Fruit fly (Drosophila melanogaster) whole organism, embryonic: ENCODE measurements around the gene Ank2.
A peak's percentile ranks its signal among the peaks of the same experiment; 100 is the strongest.

Source experiments
- Asciz ChIP-seq: fragments of 200-800 bp; sonication (Bioruptor generic); optimal IDR thresholded peaks from 2 replicates; lab custom pipeline; 2017; ENCODE audit warnings: missing biosample characterization, mild to moderate bottlenecking, missing genetic modification characterization, missing genetic modification reagents
- Atf-2 ChIP-seq: fragments of 200-800 bp; sonication (Bioruptor generic); optimal IDR thresholded peaks from 2 replicates; lab custom pipeline; 2016; ENCODE audit warnings: missing biosample characterization, missing genetic modification characterization
- B-H2 ChIP-seq: fragments of 200-800 bp; sonication (Bioruptor generic); optimal IDR thresholded peaks from 2 replicates; lab custom pipeline; 2018; ENCODE audit warnings: missing biosample characterization, mild to moderate bottlenecking, missing genetic modification characterization
- CG10147 ChIP-seq: fragments of 200-800 bp; sonication (Bioruptor generic); optimal IDR thresholded peaks from 2 replicates; lab custom pipeline; 2019; ENCODE audit warnings: missing biosample characterization, mild to moderate bottlenecking, missing genetic modification characterization, moderate library complexity
- CG10209 ChIP-seq: fragments of 200-800 bp; sonication (Bioruptor generic); optimal IDR thresholded peaks from 3 replicates; lab custom pipeline; 2017; ENCODE audit warnings: missing biosample characterization, mild to moderate bottlenecking, missing genetic modification characterization, missing genetic modification reagents
- CG10654 ChIP-seq: fragments of 200-800 bp; sonication (Bioruptor generic); optimal IDR thresholded peaks from 2 replicates; lab custom pipeline; 2016; ENCODE audit warnings: missing biosample characterization, missing genetic modification characterization
- CG12391 ChIP-seq: fragments of 200-800 bp; sonication (Bioruptor generic); optimal IDR thresholded peaks from 3 replicates; lab custom pipeline; 2018; ENCODE audit warnings: missing biosample characterization, mild to moderate bottlenecking, missing genetic modification characterization, moderate library complexity
- CG15011 ChIP-seq: fragments of 200-800 bp; sonication (Bioruptor generic); optimal IDR thresholded peaks from 3 replicates; lab custom pipeline; 2018; ENCODE audit warnings: missing biosample characterization, mild to moderate bottlenecking, missing genetic modification characterization
- CG15479 ChIP-seq: fragments of 200-800 bp; sonication (Bioruptor generic); optimal IDR thresholded peaks from 3 replicates; lab custom pipeline; 2019; ENCODE audit warnings: missing biosample characterization, mild to moderate bottlenecking, missing genetic modification characterization, moderate library complexity
- CG2120 ChIP-seq: fragments of 200-800 bp; sonication (Bioruptor generic); optimal IDR thresholded peaks from 3 replicates; lab custom pipeline; 2016; ENCODE audit warnings: missing biosample characterization, missing genetic modification characterization
- CG30020 ChIP-seq: fragments of 200-800 bp; optimal IDR thresholded peaks from 2 replicates; lab custom pipeline; 2019; ENCODE audit warnings: missing biosample characterization, mild to moderate bottlenecking, missing genetic modification characterization, moderate library complexity
- CG30403 ChIP-seq: fragments of 200-800 bp; sonication (Bioruptor generic); optimal IDR thresholded peaks from 3 replicates; lab custom pipeline; 2016; ENCODE audit warnings: missing biosample characterization, missing genetic modification characterization
- CG32532 ChIP-seq: fragments of 200-800 bp; sonication (Bioruptor generic); IDR thresholded peaks from 2 replicates; pipeline ENCODE4 v1.3.6; 2022; ENCODE audit warnings: missing biosample characterization, missing genetic modification characterization
- CG3847 ChIP-seq: fragments of 200-800 bp; sonication (Bioruptor generic); IDR thresholded peaks from 2 replicates; pipeline ENCODE4 v1.3.6; 2022; ENCODE audit warnings: missing biosample characterization, missing genetic modification characterization
- CG42726 ChIP-seq: fragments of 200-800 bp; sonication (Bioruptor generic); IDR thresholded peaks from 2 replicates; pipeline ENCODE4 v1.3.6; 2022; ENCODE audit warnings: missing biosample characterization, missing genetic modification characterization; ENCODE audit not compliant: partially characterized antibody
- CG4404 ChIP-seq: fragments of 200-800 bp; sonication (Bioruptor generic); IDR thresholded peaks from 2 replicates; pipeline ENCODE4 v1.3.6; 2022; ENCODE audit warnings: missing biosample characterization, missing genetic modification characterization
- CG5245 ChIP-seq: fragments of 200-800 bp; sonication (Bioruptor generic); optimal IDR thresholded peaks from 3 replicates; lab custom pipeline; 2016; ENCODE audit warnings: missing biosample characterization, missing genetic modification characterization
- CG6175 ChIP-seq: fragments of 200-800 bp; sonication (Bioruptor generic); IDR thresholded peaks from 3 replicates; pipeline ENCODE4 v1.3.6; 2022; ENCODE audit warnings: missing biosample characterization, missing genetic modification characterization
- CG6272 ChIP-seq: fragments of 200-800 bp; sonication (Bioruptor generic); IDR thresholded peaks from 2 replicates; pipeline ENCODE4 v1.3.6; 2022; ENCODE audit warnings: missing biosample characterization, missing genetic modification characterization
- CG6765 ChIP-seq: fragments of 200-800 bp; sonication (Bioruptor generic); optimal IDR thresholded peaks from 3 replicates; lab custom pipeline; 2017; ENCODE audit warnings: missing biosample characterization, mild to moderate bottlenecking, missing genetic modification characterization
- CG7556 ChIP-seq: fragments of 200-800 bp; sonication (Bioruptor generic); optimal IDR thresholded peaks from 2 replicates; lab custom pipeline; 2017; ENCODE audit warnings: missing biosample characterization, mild to moderate bottlenecking, missing genetic modification characterization
- Chrac-16 ChIP-seq: fragments of 200-800 bp; sonication (Bioruptor generic); optimal IDR thresholded peaks from 3 replicates; lab custom pipeline; 2016; ENCODE audit warnings: missing biosample characterization, missing genetic modification characterization
- CrebB ChIP-seq: fragments of 200-800 bp; sonication (Bioruptor generic); optimal IDR thresholded peaks from 3 replicates; lab custom pipeline; 2018; ENCODE audit warnings: missing biosample characterization, mild to moderate bottlenecking, missing genetic modification characterization
- Deaf1 ChIP-seq: fragments of 200-800 bp; optimal IDR thresholded peaks from 3 replicates; lab custom pipeline; 2019; ENCODE audit warnings: missing biosample characterization, mild to moderate bottlenecking, missing genetic modification characterization, moderate library complexity
- Doc3 ChIP-seq: fragments of 200-800 bp; sonication (Bioruptor generic); IDR thresholded peaks from 3 replicates; pipeline ENCODE4 v1.3.6; 2022; ENCODE audit warnings: missing biosample characterization, missing genetic modification characterization; ENCODE audit not compliant: partially characterized antibody
- E2f2 ChIP-seq: fragments of 200-800 bp; sonication (Bioruptor generic); IDR thresholded peaks from 2 replicates; pipeline ENCODE4 v1.3.6; 2022; ENCODE audit warnings: missing biosample characterization, missing genetic modification characterization
- Fer3 ChIP-seq: fragments of 200-800 bp; sonication (Bioruptor generic); optimal IDR thresholded peaks from 2 replicates; lab custom pipeline; 2018; ENCODE audit warnings: missing biosample characterization, mild to moderate bottlenecking, missing genetic modification characterization, moderate library complexity
- H2.0 ChIP-seq: fragments of 200-800 bp; sonication (Bioruptor generic); IDR thresholded peaks from 2 replicates; pipeline ENCODE4 v1.3.6; 2022; ENCODE audit warnings: missing biosample characterization, missing genetic modification characterization
- Hr39 ChIP-seq: fragments of >200 bp; optimal IDR thresholded peaks from 2 replicates; lab custom pipeline; 2017
- Myb ChIP-seq: fragments of 200-800 bp; sonication (Bioruptor generic); optimal IDR thresholded peaks from 2 replicates; lab custom pipeline; 2016; ENCODE audit warnings: missing biosample characterization, missing genetic modification characterization
- Nf-YB ChIP-seq: fragments of 200-800 bp; sonication (Bioruptor generic); optimal IDR thresholded peaks from 3 replicates; lab custom pipeline; 2019; ENCODE audit warnings: missing biosample characterization, mild to moderate bottlenecking, missing genetic modification characterization, moderate library complexity
- Oli ChIP-seq: fragments of 200-800 bp; sonication (Bioruptor generic); optimal IDR thresholded peaks from 2 replicates; lab custom pipeline; 2018; ENCODE audit warnings: missing biosample characterization, mild to moderate bottlenecking, missing genetic modification characterization, moderate library complexity
- Vsx1 ChIP-seq: fragments of 200-800 bp; sonication (Bioruptor generic); optimal IDR thresholded peaks from 2 replicates; lab custom pipeline; 2017; ENCODE audit warnings: missing biosample characterization, mild to moderate bottlenecking, missing genetic modification characterization, missing genetic modification reagents
- al ChIP-seq: fragments of 200-800 bp; sonication (Bioruptor generic); IDR thresholded peaks from 2 replicates; pipeline ENCODE4 v1.3.6; 2022; ENCODE audit warnings: missing biosample characterization, missing genetic modification characterization
- bowl ChIP-seq: fragments of 200-800 bp; sonication (Bioruptor generic); IDR thresholded peaks from 2 replicates; pipeline ENCODE4 v1.3.6; 2022; ENCODE audit warnings: missing biosample characterization, missing genetic modification characterization
- crol ChIP-seq: fragments of 200-800 bp; sonication (Bioruptor generic); IDR thresholded peaks from 2 replicates; pipeline ENCODE4 v1.3.6; 2022; ENCODE audit warnings: missing biosample characterization, missing genetic modification characterization
- dmrt11E ChIP-seq: fragments of 200-800 bp; sonication (Bioruptor generic); optimal IDR thresholded peaks from 3 replicates; lab custom pipeline; 2018; ENCODE audit warnings: missing biosample characterization, mild to moderate bottlenecking, missing genetic modification characterization, moderate library complexity
- eve ChIP-seq, 2 experiments: fragments of >200 bp; optimal IDR thresholded peaks; 2 replicates each; lab custom pipeline; 2017; ENCODE audit warnings: missing biosample characterization in 2 of 2, missing genetic modification characterization in 2 of 2
- fd64A ChIP-seq: fragments of 200-800 bp; sonication (Bioruptor generic); optimal IDR thresholded peaks from 3 replicates; lab custom pipeline; 2018; ENCODE audit warnings: missing biosample characterization, mild to moderate bottlenecking, missing genetic modification characterization
- fd96Cb ChIP-seq: fragments of 200-800 bp; sonication (Bioruptor generic); optimal IDR thresholded peaks from 2 replicates; lab custom pipeline; 2018; ENCODE audit warnings: missing biosample characterization, mild to moderate bottlenecking, missing genetic modification characterization, moderate library complexity
- gcm2 ChIP-seq: fragments of 200-800 bp; sonication (Bioruptor generic); optimal IDR thresholded peaks from 2 replicates; lab custom pipeline; 2016; ENCODE audit warnings: missing biosample characterization, missing genetic modification characterization
- grn ChIP-seq: fragments of 200-800 bp; sonication (Bioruptor generic); optimal IDR thresholded peaks from 3 replicates; lab custom pipeline; 2017; ENCODE audit warnings: missing biosample characterization, missing genetic modification characterization
- kay ChIP-seq: fragments of 200-800 bp; sonication (Bioruptor generic); optimal IDR thresholded peaks from 2 replicates; lab custom pipeline; 2016; ENCODE audit warnings: missing biosample characterization, missing genetic modification characterization
- pb ChIP-seq: fragments of 200-800 bp; sonication (Bioruptor generic); optimal IDR thresholded peaks from 3 replicates; lab custom pipeline; 2016; ENCODE audit warnings: missing biosample characterization, missing genetic modification characterization
- pum ChIP-seq: fragments of 200-800 bp; sonication (Bioruptor generic); optimal IDR thresholded peaks from 2 replicates; lab custom pipeline; 2016; ENCODE audit warnings: missing biosample characterization, missing genetic modification characterization
- sna ChIP-seq: fragments of 200-800 bp; sonication (Bioruptor generic); IDR thresholded peaks from 2 replicates; pipeline ENCODE4 v1.3.6; 2022; ENCODE audit warnings: missing biosample characterization, missing genetic modification characterization; ENCODE audit not compliant: partially characterized antibody
- sr ChIP-seq: fragments of 200-800 bp; sonication (Bioruptor generic); IDR thresholded peaks from 3 replicates; pipeline ENCODE4 v1.3.6; 2022; ENCODE audit warnings: missing biosample characterization, missing genetic modification characterization
- ssp ChIP-seq: fragments of 200-800 bp; sonication (Bioruptor generic); IDR thresholded peaks from 2 replicates; pipeline ENCODE4 v1.3.6; 2022; ENCODE audit warnings: missing biosample characterization, missing genetic modification characterization
- ttk ChIP-seq: fragments of 200-800 bp; sonication (Bioruptor generic); IDR thresholded peaks from 2 replicates; pipeline ENCODE4 v2.1.2; 2022; ENCODE audit warnings: missing biosample characterization, missing genetic modification characterization

Gene Ank2

DNA sequence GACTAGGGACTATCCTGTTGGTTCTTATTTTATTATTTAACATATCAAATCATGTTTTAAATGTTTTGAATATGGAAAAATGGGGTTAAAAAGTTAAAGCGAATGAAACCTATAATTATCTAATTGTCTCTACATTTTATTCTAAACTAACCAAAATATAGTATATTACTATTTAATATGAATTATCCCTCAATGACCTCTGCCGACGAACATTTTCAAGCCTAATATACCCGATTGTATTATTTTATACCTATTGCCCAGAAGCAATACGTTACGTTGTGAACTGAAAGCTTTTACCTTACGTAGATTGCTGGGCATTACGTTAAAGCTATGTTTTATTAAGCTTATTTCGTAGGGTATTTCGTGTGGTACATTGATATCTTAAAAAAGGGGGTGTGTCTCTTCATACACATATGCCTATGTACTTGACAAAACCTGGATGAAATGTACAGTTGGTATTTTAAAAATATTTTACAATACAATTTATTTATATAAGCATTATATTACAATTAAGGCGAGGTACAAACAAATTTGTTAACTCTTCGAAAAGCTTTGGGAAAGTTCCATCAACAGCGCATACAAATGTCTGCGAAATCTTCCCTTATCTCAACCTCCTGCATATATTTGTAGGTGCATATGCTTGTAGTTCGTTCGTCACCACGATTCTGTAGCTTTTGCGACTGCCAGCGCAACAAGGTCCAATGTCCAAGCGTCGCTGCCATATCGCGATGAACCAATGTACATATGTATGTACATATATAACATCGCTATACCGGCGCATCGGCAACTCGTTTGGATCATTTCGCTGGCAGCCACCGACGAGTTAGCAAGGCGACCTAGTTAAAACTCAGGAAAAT, 594 bp upstream of the Ank2 start, which contains the start of gene Mcad (continued):
- TF ChIP-seq CG30403, result peak; percentile 94
- TF ChIP-seq fd64A (GFP tag; lab: Kevin White, UChicago), result peak; percentile 63
- no peak for TF ChIP-seq pb (GFP tag; lab: Kevin White, UChicago)
- peak; percentile 74 for TF ChIP-seq ttk (GFP tag; lab: Robert Waterston, UW)
- peak; percentile 97 for TF ChIP-seq CG10147 (GFP tag; lab: Kevin White, UChicago)
- TF ChIP-seq gcm2 (GFP tag; lab: Kevin White, UChicago), result peak; percentile 55
- TF ChIP-seq B-H2, result peak; percentile 17
- TF ChIP-seq Nf-YB (GFP tag; lab: Kevin White, UChicago), result peak; percentile 63
- no peak for TF ChIP-seq eve (GFP tag; optimal IDR thresholded peaks at IDR 0.05; lab: Kevin White, UChicago)
- TF ChIP-seq CG2120 (GFP tag; lab: Kevin White, UChicago), result peak; percentile 90
- peak; percentile 42 for TF ChIP-seq crol (GFP tag; lab: Robert Waterston, UW)
- peak; percentile 93 for TF ChIP-seq CG10654
- TF ChIP-seq fd96Cb (tag; lab: Kevin White, UChicago), result peak; percentile 96
- peak; percentile 86 for TF ChIP-seq CG12391 (tag; lab: Kevin White, UChicago)
- TF ChIP-seq CG30020 (tag; lab: Kevin White, UChicago), result peak; percentile 49
- TF ChIP-seq H2.0 (GFP tag; lab: Robert Waterston, UW), result peak; percentile 89
- TF ChIP-seq CG4404, result peak; percentile 36
- TF ChIP-seq CG15011 (GFP tag; lab: Kevin White, UChicago), result peak; percentile 96
- peak; percentile 90 for TF ChIP-seq al
- TF ChIP-seq dmrt11E (tag; lab: Kevin White, UChicago), result peak; percentile 2
- peak; percentile 83 for TF ChIP-seq CG5245 (GFP tag; lab: Kevin White, UChicago)
- peak; percentile 74 for TF ChIP-seq CG6272 (GFP tag; lab: Robert Waterston, UW)
- TF ChIP-seq Oli (tag; lab: Kevin White, UChicago), result peak; percentile 87
- peak; percentile 32 for TF ChIP-seq Deaf1 (tag; lab: Kevin White, UChicago)
- TF ChIP-seq CrebB (tag; lab: Kevin White, UChicago), result peak; percentile 10
- peak; percentile 74 for TF ChIP-seq E2f2
- peak; percentile 76 for TF ChIP-seq Chrac-16 (GFP tag; lab: Kevin White, UChicago)
- TF ChIP-seq CG42726 (GFP tag; lab: Robert Waterston, UW), result no peak
- TF ChIP-seq bowl (GFP tag; lab: Robert Waterston, UW), result peak; percentile 69
- TF ChIP-seq CG10209 (GFP tag; lab: Kevin White, UChicago), result peak; percentile 88
- no peak for TF ChIP-seq Hr39 (lab: Kevin White, UChicago)
- peak; percentile 96 for TF ChIP-seq CG3847 (GFP tag; lab: Robert Waterston, UW)
- TF ChIP-seq sna (GFP tag; lab: Robert Waterston, UW), result no peak
- no peak for TF ChIP-seq Doc3 (GFP tag; lab: Robert Waterston, UW)
- TF ChIP-seq CG32532 (GFP tag; lab: Robert Waterston, UW), result peak; percentile 85
- peak; percentile 97 for TF ChIP-seq Fer3 (tag; lab: Kevin White, UChicago)
- TF ChIP-seq kay (GFP tag; lab: Kevin White, UChicago), result peak; percentile 87
- TF ChIP-seq Vsx1 (GFP tag; lab: Kevin White, UChicago), result peak; percentile 91
- TF ChIP-seq CG6175, result no peak; the same call in 2 of the 3 replicates
- TF ChIP-seq CG6765 (GFP tag; lab: Kevin White, UChicago), result peak; percentile 90
- TF ChIP-seq CG15479, result no peak
- TF ChIP-seq Myb (GFP tag; lab: Kevin White, UChicago), result no peak
- no peak for TF ChIP-seq grn
- TF ChIP-seq Atf-2 (GFP tag; lab: Kevin White, UChicago), result peak; percentile 16
- peak; percentile 61 for TF ChIP-seq pum (GFP tag; lab: Kevin White, UChicago)
- peak; percentile 95 for TF ChIP-seq Asciz (GFP tag; lab: Kevin White, UChicago)
- TF ChIP-seq CG7556 (GFP tag; lab: Kevin White, UChicago), result peak; percentile 93
- TF ChIP-seq ssp, result peak; percentile 87
- 0 out of 3 replicates have a peak, but pooled peaks have one; percentile 5 for TF ChIP-seq sr
